Worm (Caenorhabditis elegans): ENCODE data around the gene osm-10.

Gene osm-10

ce11 chrIII:7293075-7293684, 50.1 kb downstream of the osm-10 start, which contains the start of gene cwf-19L2:
cwf-19L2 (plus strand) TSS chrIII:7293634.
- TF ChIP-seq madf-6 (GFP tag; IDR thresholded peaks at IDR 0.05) (peak; percentile 10; the same call in 1 of the 2 replicates), efl-1 (GFP tag; optimal IDR thresholded peaks at IDR 0.05) (peak; percentile 16), D2030.7 (GFP tag; IDR thresholded peaks at IDR 0.05) (peak; percentile 44; the same call in 1 of the 2 replicates), lsl-1 (GFP tag; optimal IDR thresholded peaks at IDR 0.05) (peak; percentile 69), pha-4 (tag; optimal IDR thresholded peaks at IDR 0.05) (no peak)
